Worm (Caenorhabditis elegans): ENCODE results near the gene Y45F10B.59.

The Y45F10B.59 gene

DNA sequence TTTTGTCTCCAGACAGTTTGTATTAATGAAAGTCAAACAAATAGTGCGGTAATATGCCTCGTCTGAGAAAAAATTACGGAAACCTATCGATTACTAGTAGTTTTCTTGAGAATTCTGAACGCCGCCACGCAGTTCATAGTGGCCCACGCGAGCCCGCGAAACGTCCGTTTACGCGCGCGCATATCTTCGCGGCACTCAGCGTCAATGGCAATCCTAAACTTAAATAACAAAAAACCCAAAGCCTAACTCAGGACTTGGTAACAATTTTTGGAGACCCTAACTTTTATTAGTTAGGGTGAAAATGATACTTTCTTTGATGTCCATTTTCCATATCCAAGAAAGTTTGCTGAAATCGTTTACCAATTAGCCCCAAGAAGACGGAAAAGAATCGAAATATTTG lies 991 bp upstream of the Y45F10B.59 start (continued):
- TF ChIP-seq mcd-1 (GFP tag; IDR thresholded peaks at IDR 0.05) = no peak
- TF ChIP-seq mes-4 (tag; optimal IDR thresholded peaks at IDR 0.05) = no peak
- peak; percentile 29; the same call in 1 of the 2 replicates for TF ChIP-seq dox-1 (GFP tag; IDR thresholded peaks at IDR 0.05)
- TF ChIP-seq tbp1 (GFP tag; optimal IDR thresholded peaks at IDR 0.05) = peak; percentile 75
- no peak for TF ChIP-seq ztf-26 (tag; optimal IDR thresholded peaks at IDR 0.05)
- no peak for TF ChIP-seq repo-1 (tag; optimal IDR thresholded peaks at IDR 0.05)
- no peak for TF ChIP-seq atf-7 (tag; optimal IDR thresholded peaks at IDR 0.05)
- no peak for TF ChIP-seq F10E7.11 (tag; optimal IDR thresholded peaks at IDR 0.05)
- TF ChIP-seq ztf-3 (GFP tag; optimal IDR thresholded peaks at IDR 0.05) = no peak
- TF ChIP-seq K12H6.12 (tag; optimal IDR thresholded peaks at IDR 0.05) = no peak
- no peak for TF ChIP-seq egl-44 (GFP tag; IDR thresholded peaks at IDR 0.05)
- peak; percentile 36 for TF ChIP-seq snpc-1.3 (tag; optimal IDR thresholded peaks at IDR 0.05; ENCODE audit: insufficient read depth)
- TF ChIP-seq T07F8.4 (tag; optimal IDR thresholded peaks at IDR 0.05) = no peak
- TF ChIP-seq F57C9.4 (tag; optimal IDR thresholded peaks at IDR 0.05) = no peak
- no peak for TF ChIP-seq unc-130 (GFP tag; optimal IDR thresholded peaks at IDR 0.05)
- no peak for TF ChIP-seq pha-4 (tag; optimal IDR thresholded peaks at IDR 0.05)
- peak; percentile 99 for TF ChIP-seq attf-6 (GFP tag; IDR thresholded peaks at IDR 0.05)
- TF ChIP-seq unc-62 (GFP tag; optimal IDR thresholded peaks at IDR 0.05) = no peak
- TF ChIP-seq Y53F4B.3 (GFP tag; IDR thresholded peaks at IDR 0.05) = no peak
- TF ChIP-seq sdz-38 (tag; optimal IDR thresholded peaks at IDR 0.05) = no peak
- TF ChIP-seq B0035.1 (tag; optimal IDR thresholded peaks at IDR 0.05) = no peak
- no peak for TF ChIP-seq egl-18 (GFP tag; IDR thresholded peaks at IDR 0.05)
- TF ChIP-seq nhr-120 (GFP tag; IDR thresholded peaks at IDR 0.05) = no peak
- no peak for TF ChIP-seq ztf-18 (tag; optimal IDR thresholded peaks at IDR 0.05)
- no peak for TF ChIP-seq let-526 (GFP tag; IDR thresholded peaks at IDR 0.05)
- TF ChIP-seq dpff-1 (tag; optimal IDR thresholded peaks at IDR 0.05) = no peak
- no peak for TF ChIP-seq hrde-1 (tag; optimal IDR thresholded peaks at IDR 0.05; ENCODE audit: borderline replicate concordance)
- TF ChIP-seq ceh-27 (GFP tag; optimal IDR thresholded peaks at IDR 0.05) = no peak
- peak; percentile 33; the same call in 1 of the 2 replicates for TF ChIP-seq F33H1.4 (GFP tag; IDR thresholded peaks at IDR 0.05)
- no peak for TF ChIP-seq ztf-28 (GFP tag; IDR thresholded peaks at IDR 0.05)
- peak; percentile 19 for TF ChIP-seq lsl-1 (GFP tag; optimal IDR thresholded peaks at IDR 0.05)
- TF ChIP-seq F55B11.4 (tag; optimal IDR thresholded peaks at IDR 0.05; ENCODE audit: borderline replicate concordance, insufficient read depth) = no peak
- peak; percentile 86 for TF ChIP-seq F49E8.2 (tag; optimal IDR thresholded peaks at IDR 0.05; ENCODE audit: insufficient read depth)
- TF ChIP-seq hmg-1.2 (GFP tag; IDR thresholded peaks at IDR 0.05) = peak; percentile 97
- no peak for TF ChIP-seq somi-1 (GFP tag; optimal IDR thresholded peaks at IDR 0.05)
- TF ChIP-seq B0019.2 (GFP tag; conservative IDR thresholded peaks at IDR 0.05) = no peak
- TF ChIP-seq B0261.1 (tag; optimal IDR thresholded peaks at IDR 0.05) = no peak
- TF ChIP-seq K11D2.4 (GFP tag; IDR thresholded peaks at IDR 0.05) = no peak
- TF ChIP-seq lag-1 (GFP tag; IDR thresholded peaks at IDR 0.05) = no peak
- TF ChIP-seq tbx-9 (tag; optimal IDR thresholded peaks at IDR 0.05; ENCODE audit: borderline replicate concordance) = no peak
- peak; percentile 22; the same call in 1 of the 2 replicates for TF ChIP-seq rcor-1 (GFP tag; IDR thresholded peaks at IDR 0.05)
- TF ChIP-seq ztf-22 (GFP tag; optimal IDR thresholded peaks at IDR 0.05) = no peak
- peak; percentile 53 for TF ChIP-seq D2030.7 (GFP tag; IDR thresholded peaks at IDR 0.05)
- TF ChIP-seq pbrm-1 (GFP tag; IDR thresholded peaks at IDR 0.05) = peak; percentile 84
- no peak for TF ChIP-seq nhr-179 (tag; optimal IDR thresholded peaks at IDR 0.05)
- peak; percentile 77 for TF ChIP-seq snpc-3.4 (tag; optimal IDR thresholded peaks at IDR 0.05)
- no peak for TF ChIP-seq C17E4.6 (GFP tag; IDR thresholded peaks at IDR 0.05)
- TF ChIP-seq nhr-90 (tag; optimal IDR thresholded peaks at IDR 0.05) = no peak
- no peak for TF ChIP-seq ceh-79 (tag; optimal IDR thresholded peaks at IDR 0.05)
